Worm (Caenorhabditis elegans) whole organism, midembryonic: ENCODE measurements around the gene acl-4.

Source experiments
- cog-1 ChIP-seq: sonication (generic microtip); optimal IDR thresholded peaks from 2 replicates; lab custom pipeline; 2016; ENCODE audit warnings: missing genetic modification characterization, missing compliant biosample characterization
- flt-1 ChIP-seq: fragments of 200-800 bp; sonication (Bioruptor generic); IDR thresholded peaks from 2 replicates; pipeline ENCODE4 v1.3.6; 2022; ENCODE audit warnings: missing genetic modification characterization, missing compliant biosample characterization
- med-1 ChIP-seq: sonication (generic microtip); optimal IDR thresholded peaks from 2 replicates; lab custom pipeline; 2017; ENCODE audit warnings: missing genetic modification characterization, mild to moderate bottlenecking, missing compliant biosample characterization, antibody characterized with exemption, missing genetic modification reagents; ENCODE audit not compliant: insufficient read depth
- tab-1 ChIP-seq: fragments of 200-800 bp; sonication (Bioruptor generic); IDR thresholded peaks from 2 replicates; pipeline ENCODE4 v1.3.6; 2022; ENCODE audit warnings: missing genetic modification characterization, missing compliant biosample characterization

DNA sequence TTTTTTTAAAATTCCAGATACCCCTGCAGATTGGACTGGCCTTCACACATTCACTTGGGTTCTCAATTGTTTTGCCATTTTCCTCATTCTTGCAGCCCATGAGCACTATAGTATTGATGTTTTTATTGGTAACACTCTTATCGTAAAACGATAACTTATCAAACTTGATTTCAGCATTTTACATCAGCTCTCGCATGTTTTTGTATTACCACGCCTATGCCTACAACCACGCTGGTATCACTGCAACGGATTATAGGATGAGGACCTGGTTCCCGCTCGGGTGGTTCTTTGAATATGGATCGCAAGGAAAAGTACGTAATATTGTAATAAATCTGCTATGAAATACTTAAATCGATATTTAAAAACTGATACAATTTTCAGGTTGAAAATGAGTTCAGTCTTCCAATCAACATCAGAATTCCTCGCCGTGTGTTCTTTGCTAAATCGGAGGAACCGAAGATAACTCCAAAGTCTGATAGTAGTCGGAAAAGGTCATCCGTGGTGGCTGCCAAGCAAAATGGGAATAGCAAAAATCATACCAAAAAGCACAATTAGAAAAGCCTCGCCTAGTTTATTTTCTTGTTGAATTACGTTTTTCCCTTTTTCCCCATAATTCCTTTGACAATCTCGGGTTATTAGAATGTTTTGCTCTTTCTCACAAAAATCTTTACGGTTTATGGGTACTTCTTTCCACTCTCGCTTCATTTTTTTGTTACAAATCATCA, 40.5 kb upstream of the acl-4 start:
- TF ChIP-seq cog-1 (tag; lab: Kevin White, UChicago) (no peak), tab-1 (GFP tag; lab: Robert Waterston, UW) (no peak), med-1 (GFP tag; lab: Kevin White, UChicago) (no peak), flt-1 (GFP tag; lab: Robert Waterston, UW) (no peak)
